Worm (Caenorhabditis elegans): ENCODE data around the gene F52D2.6.

Gene F52D2.6

ce11 chrX:2014521-2014920 lies 38.7 kb downstream of the F52D2.6 start:
- no peak for TF ChIP-seq pax-3 (tag; optimal IDR thresholded peaks at IDR 0.05)
- TF ChIP-seq fkh-8 (tag; optimal IDR thresholded peaks at IDR 0.05) = no peak
- no peak for TF ChIP-seq ceh-8 (GFP tag; optimal IDR thresholded peaks at IDR 0.05)
- TF ChIP-seq irx-1 (tag; optimal IDR thresholded peaks at IDR 0.05) = no peak
- no peak for TF ChIP-seq mdl-1 (tag; optimal IDR thresholded peaks at IDR 0.05)
- no peak for TF ChIP-seq nhr-28 (tag; optimal IDR thresholded peaks at IDR 0.05)
- TF ChIP-seq efl-1 (optimal IDR thresholded peaks at IDR 0.05) = no peak
- no peak for TF ChIP-seq efl-1 (GFP tag; optimal IDR thresholded peaks at IDR 0.05 in 1 of 2)
- TF ChIP-seq nhr-71 (tag; optimal IDR thresholded peaks at IDR 0.05) = no peak
- TF ChIP-seq ceh-90 (tag; optimal IDR thresholded peaks at IDR 0.05) = no peak
- TF ChIP-seq lin-14 (GFP tag; optimal IDR thresholded peaks at IDR 0.05) = peak; percentile 29
- TF ChIP-seq nhr-20 (tag; optimal IDR thresholded peaks at IDR 0.05) = no peak
- no peak for TF ChIP-seq ztf-4 (tag; optimal IDR thresholded peaks at IDR 0.05)
- no peak for TF ChIP-seq egl-27 (tag; optimal IDR thresholded peaks at IDR 0.05)
- no peak for TF ChIP-seq alr-1 (tag; optimal IDR thresholded peaks at IDR 0.05; ENCODE audit: borderline replicate concordance)
- TF ChIP-seq lsy-2 (tag; optimal IDR thresholded peaks at IDR 0.05) = no peak
- TF ChIP-seq ceh-82 (tag; optimal IDR thresholded peaks at IDR 0.05) = no peak
- peak; percentile 66 for TF ChIP-seq elt-2 (tag; optimal IDR thresholded peaks at IDR 0.05)
- TF ChIP-seq lin-35 (GFP tag; optimal IDR thresholded peaks at IDR 0.05) = peak in 1 of 2 experiments; percentile 2
- no peak for TF ChIP-seq snu-23 (GFP tag; optimal IDR thresholded peaks at IDR 0.05)
- TF ChIP-seq skn-1 (tag; optimal IDR thresholded peaks at IDR 0.05) = no peak

ce11 chrX:2018211-2018610 lies 42.4 kb downstream of the F52D2.6 start:
- no peak for TF ChIP-seq dsc-1 (tag; optimal IDR thresholded peaks at IDR 0.05)
- TF ChIP-seq elt-2 (tag; optimal IDR thresholded peaks at IDR 0.05) = peak; percentile 22
- peak in 1 of 2 experiments; percentile 8 for TF ChIP-seq lin-35 (GFP tag; optimal IDR thresholded peaks at IDR 0.05)

ce11 chrX:2018848-2019247 lies 43.1 kb downstream of the F52D2.6 start, which contains the start of gene Y102A11A.3:
Gene Y102A11A.3 (plus strand): TSS chrX:2019148.
- TF ChIP-seq egl-13 (tag; optimal IDR thresholded peaks at IDR 0.05) (no peak), pqm-1 (tag; optimal IDR thresholded peaks at IDR 0.05) (no peak), aly-2 (tag; optimal IDR thresholded peaks at IDR 0.05) (no peak), nhr-90 (tag; optimal IDR thresholded peaks at IDR 0.05; ENCODE audit: poor library complexity) (no peak), efl-1 (optimal IDR thresholded peaks at IDR 0.05) (no peak), efl-1 (GFP tag; optimal IDR thresholded peaks at IDR 0.05 in 1 of 2) (no peak), fos-1 (tag; optimal IDR thresholded peaks at IDR 0.05) (no peak), xbp-1 (tag; optimal IDR thresholded peaks at IDR 0.05) (no peak), snu-23 (GFP tag; optimal IDR thresholded peaks at IDR 0.05) (no peak), dsc-1 (tag; optimal IDR thresholded peaks at IDR 0.05) (no peak)

ce11 chrX:2021558-2021957 lies 45.8 kb downstream of the F52D2.6 start:
- TF ChIP-seq lsy-2 (tag; optimal IDR thresholded peaks at IDR 0.05) (no peak), nhr-71 (tag; optimal IDR thresholded peaks at IDR 0.05) (peak; percentile 4), lin-35 (GFP tag; optimal IDR thresholded peaks at IDR 0.05) (peak in 1 of 2 experiments; percentile 31), elt-2 (tag; optimal IDR thresholded peaks at IDR 0.05) (peak; percentile 51)

ce11 chrX:2025405-2025804 lies 49.6 kb downstream of the F52D2.6 start:
- peak; percentile 17 for TF ChIP-seq elt-2 (tag; optimal IDR thresholded peaks at IDR 0.05)

Data from whole organism, L1 larva.